Fruit fly (Drosophila melanogaster) whole organism, larva: ENCODE measurements around the gene SsRbeta.

Source experiments
- noc ChIP-seq: fragments of 200-800 bp; sonication (Bioruptor generic); optimal IDR thresholded peaks from 3 replicates; lab custom pipeline; 2019; ENCODE audit warnings: missing biosample characterization, mild to moderate bottlenecking, missing genetic modification characterization, moderate library complexity

The SsRbeta gene

dm6 chr3L:16176492-16176891 is 47.1 kb downstream of the SsRbeta start:
- no peak for TF ChIP-seq noc

DNA sequence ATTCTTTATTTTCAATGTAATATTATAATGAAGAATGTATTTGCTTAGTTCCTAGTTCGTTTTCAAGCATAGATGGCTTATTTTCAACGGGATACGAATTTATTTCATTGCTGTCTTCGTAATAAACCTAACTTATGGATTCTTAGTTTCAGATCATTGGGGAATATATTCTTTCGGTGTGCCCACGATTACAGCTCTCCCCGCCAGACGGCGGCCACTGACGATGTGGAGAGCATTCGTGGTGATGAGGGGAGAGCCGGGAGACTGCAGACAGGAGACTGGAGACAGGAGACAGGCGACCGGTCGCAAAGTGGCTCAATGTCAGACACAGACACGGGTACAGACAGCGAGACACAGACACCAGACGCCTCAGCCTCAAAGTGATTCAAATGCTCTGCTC is 47.9 kb downstream of the SsRbeta start:
- TF ChIP-seq noc, result no peak

DNA sequence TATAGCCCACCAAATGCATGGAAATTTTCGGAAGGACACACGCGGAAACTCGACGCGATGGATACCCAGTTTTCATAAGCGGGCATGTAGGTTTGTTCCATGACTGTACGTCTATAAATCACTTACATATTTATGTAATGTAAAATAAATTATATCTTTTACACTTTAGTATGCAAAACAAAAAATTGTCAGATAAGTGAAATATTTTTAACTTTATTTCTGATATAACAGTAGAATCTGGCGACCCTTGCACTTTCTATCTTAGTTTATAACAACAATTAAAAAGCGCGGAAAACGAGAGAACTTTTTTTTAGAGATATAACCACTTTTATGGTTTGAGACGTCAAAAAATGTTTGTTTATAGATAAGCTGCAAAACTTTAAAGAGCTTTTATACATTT is 48.3 kb downstream of the SsRbeta start:
- TF ChIP-seq noc, result no peak

DNA sequence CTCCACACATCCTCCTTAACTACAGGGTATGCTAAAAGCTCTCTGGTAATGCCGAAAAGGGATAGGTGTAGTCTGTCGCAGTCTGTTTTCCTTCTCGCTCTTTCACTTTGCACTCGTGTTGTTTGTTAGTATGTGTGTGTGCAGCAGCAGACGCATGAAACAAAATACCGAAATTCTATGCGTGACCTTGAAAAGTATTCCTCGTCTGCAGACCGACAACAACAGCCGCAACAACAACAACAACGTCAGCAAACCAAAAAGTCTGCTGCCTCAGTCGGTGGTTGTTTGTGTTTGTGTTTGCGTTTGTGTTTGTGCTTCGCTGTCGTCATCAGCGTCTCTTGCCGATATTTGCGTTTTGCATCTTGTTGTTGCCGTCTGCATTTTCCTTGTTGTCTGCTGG is 49.0 kb downstream of the SsRbeta start:
- no peak for TF ChIP-seq noc
